Worm (Caenorhabditis elegans): Measurements from ENCODE around the gene lin-8.

lin-8 gene

ce11 chrII:3054622-3055021, 2.0 kb upstream of the lin-8 start:
- TF ChIP-seq F13H6.1 (tag; optimal IDR thresholded peaks at IDR 0.05) (peak; percentile 19), peb-1 (tag; optimal IDR thresholded peaks at IDR 0.05) (no peak), unc-55 (GFP tag; optimal IDR thresholded peaks at IDR 0.05) (peak; percentile 36)

- TF ChIP-seq unc-55 (GFP tag; optimal IDR thresholded peaks at IDR 0.05): peak; percentile 25
- peak; percentile 17 for TF ChIP-seq crh-2 (tag; optimal IDR thresholded peaks at IDR 0.05)
- TF ChIP-seq nhr-129 (tag; optimal IDR thresholded peaks at IDR 0.05): peak; percentile 26
- no peak for TF ChIP-seq ama-1 (optimal IDR thresholded peaks at IDR 0.05)
- TF ChIP-seq C34F6.9 (tag; optimal IDR thresholded peaks at IDR 0.05): peak; percentile 35
- TF ChIP-seq nhr-23 (tag; optimal IDR thresholded peaks at IDR 0.05): no peak
- no peak for TF ChIP-seq blmp-1 (tag; optimal IDR thresholded peaks at IDR 0.05; ENCODE audit: insufficient read depth)
- no peak for TF ChIP-seq fos-1 (tag; optimal IDR thresholded peaks at IDR 0.05)
Measured at ce11 chrII:3055531-3055930, 1.1 kb upstream of the lin-8 start.

- TF ChIP-seq ztf-4 (tag; optimal IDR thresholded peaks at IDR 0.05) (no peak), sma-3 (GFP tag; optimal IDR thresholded peaks at IDR 0.05) (no peak), nhr-25 (tag; optimal IDR thresholded peaks at IDR 0.05) (no peak), nhr-12 (tag; optimal IDR thresholded peaks at IDR 0.05) (no peak), lsy-2 (tag; optimal IDR thresholded peaks at IDR 0.05) (no peak), ZK546.5 (tag; optimal IDR thresholded peaks at IDR 0.05) (no peak), fos-1 (tag; optimal IDR thresholded peaks at IDR 0.05) (no peak), ceh-16 (tag; optimal IDR thresholded peaks at IDR 0.05) (no peak)
Measured at ce11 chrII:3060782-3061181, 4.2 kb downstream of the lin-8 start, which contains the start of gene Y25C1A.6. Gene Y25C1A.6 (plus strand): TSS chrII:3061082.

ce11 chrII:3061605-3062004, 5.0 kb downstream of the lin-8 start:
- TF ChIP-seq nhr-12 (tag; optimal IDR thresholded peaks at IDR 0.05): no peak
- no peak for TF ChIP-seq lin-39 (tag; optimal IDR thresholded peaks at IDR 0.05)
- TF ChIP-seq ztf-1 (GFP tag; conservative IDR thresholded peaks at IDR 0.05): no peak
- no peak for TF ChIP-seq nhr-237 (tag; optimal IDR thresholded peaks at IDR 0.05)
- no peak for TF ChIP-seq egl-27 (tag; optimal IDR thresholded peaks at IDR 0.05)
- no peak for TF ChIP-seq sma-9 (GFP tag; optimal IDR thresholded peaks at IDR 0.05)
- TF ChIP-seq sma-9 (tag; optimal IDR thresholded peaks at IDR 0.05): no peak
- TF ChIP-seq nhr-6 (tag; optimal IDR thresholded peaks at IDR 0.05): no peak
- no peak for TF ChIP-seq blmp-1 (tag; optimal IDR thresholded peaks at IDR 0.05; ENCODE audit: insufficient read depth)
- TF ChIP-seq sem-4 (tag; optimal IDR thresholded peaks at IDR 0.05): no peak
- no peak for TF ChIP-seq mbf-1 (tag; optimal IDR thresholded peaks at IDR 0.05)
- TF ChIP-seq lsy-2 (tag; optimal IDR thresholded peaks at IDR 0.05): no peak
- no peak for TF ChIP-seq elt-1 (tag; optimal IDR thresholded peaks at IDR 0.05)
- no peak for TF ChIP-seq mdl-1 (tag; optimal IDR thresholded peaks at IDR 0.05)
- no peak for TF ChIP-seq ZK546.5 (tag; optimal IDR thresholded peaks at IDR 0.05)
- no peak for TF ChIP-seq unc-55 (GFP tag; optimal IDR thresholded peaks at IDR 0.05)
- TF ChIP-seq ztf-11 (tag; optimal IDR thresholded peaks at IDR 0.05): no peak
- no peak for TF ChIP-seq nhr-21 (tag; optimal IDR thresholded peaks at IDR 0.05)

- TF ChIP-seq lin-39 (tag; optimal IDR thresholded peaks at IDR 0.05): no peak
- TF ChIP-seq nhr-6 (tag; optimal IDR thresholded peaks at IDR 0.05): no peak
- no peak for TF ChIP-seq dmd-4 (tag; optimal IDR thresholded peaks at IDR 0.05)
- no peak for TF ChIP-seq ZK546.5 (tag; optimal IDR thresholded peaks at IDR 0.05)
- peak; percentile 3 for TF ChIP-seq gmeb-1 (tag; optimal IDR thresholded peaks at IDR 0.05)
- peak in 1 of 2 experiments; percentile 42 for TF ChIP-seq lsy-2 (tag; optimal IDR thresholded peaks at IDR 0.05)
- TF ChIP-seq lin-11 (tag; optimal IDR thresholded peaks at IDR 0.05): no peak
- no peak for TF ChIP-seq nhr-237 (tag; optimal IDR thresholded peaks at IDR 0.05)
- no peak for TF ChIP-seq mab-5 (tag; optimal IDR thresholded peaks at IDR 0.05)
- TF ChIP-seq elt-1 (tag; optimal IDR thresholded peaks at IDR 0.05): no peak
- TF ChIP-seq unc-55 (GFP tag; optimal IDR thresholded peaks at IDR 0.05): no peak
- TF ChIP-seq fos-1 (tag; optimal IDR thresholded peaks at IDR 0.05): peak; percentile 8
- peak; percentile 45 for TF ChIP-seq sma-3 (GFP tag; optimal IDR thresholded peaks at IDR 0.05)
- no peak for TF ChIP-seq alr-1 (tag; optimal IDR thresholded peaks at IDR 0.05)
- peak; percentile 71 for TF ChIP-seq crh-2 (tag; optimal IDR thresholded peaks at IDR 0.05)
- no peak for TF ChIP-seq zag-1 (tag; optimal IDR thresholded peaks at IDR 0.05)
- no peak for TF ChIP-seq ceh-16 (tag; optimal IDR thresholded peaks at IDR 0.05)
Measured at ce11 chrII:3062222-3062621, 5.6 kb downstream of the lin-8 start.
